Worm (Caenorhabditis elegans) whole organism, L2 larva: ENCODE results near the gene F01F1.14.

ENCODE experiments used
- C34F6.9 ChIP-seq: fragments of 150-350 bp; optimal IDR thresholded peaks from 2 replicates; lab custom pipeline; 2014; ENCODE audit warnings: missing biosample characterization, missing genetic modification characterization
- F13H6.1 ChIP-seq: sonication (generic microtip); optimal IDR thresholded peaks from 2 replicates; lab custom pipeline; 2016; ENCODE audit warnings: missing genetic modification characterization, missing compliant biosample characterization
- Y55F3AM.14 ChIP-seq: fragments of 200-800 bp; sonication (Bioruptor generic); optimal IDR thresholded peaks from 2 replicates; lab custom pipeline; 2018; ENCODE audit warnings: mild to moderate bottlenecking, missing genetic modification characterization, missing compliant biosample characterization
- ZK546.5 ChIP-seq: sonication (generic microtip); optimal IDR thresholded peaks from 2 replicates; lab custom pipeline; 2017; ENCODE audit warnings: missing biosample characterization, missing genetic modification characterization
- alr-1 ChIP-seq: fragments of 150-350 bp; optimal IDR thresholded peaks from 2 replicates; lab custom pipeline; 2014; ENCODE audit warnings: missing biosample characterization, missing genetic modification characterization
- ama-1 ChIP-seq: fragments of 150-350 bp; optimal IDR thresholded peaks from 2 replicates; lab custom pipeline; 2018; ENCODE audit warnings: inconsistent platforms
- blmp-1 ChIP-seq: sonication (generic microtip); optimal IDR thresholded peaks from 2 replicates; lab custom pipeline; 2017; ENCODE audit warnings: missing genetic modification characterization, mild to moderate bottlenecking, missing compliant biosample characterization, antibody characterized with exemption, moderate library complexity; ENCODE audit not compliant: insufficient read depth
- crh-2 ChIP-seq: sonication (generic microtip); optimal IDR thresholded peaks from 2 replicates; lab custom pipeline; 2017; ENCODE audit warnings: missing biosample characterization, missing genetic modification characterization
- egl-27 ChIP-seq: sonication (generic microtip); optimal IDR thresholded peaks from 3 replicates; lab custom pipeline; 2017; ENCODE audit warnings: missing biosample characterization, missing genetic modification reagents, missing genetic modification characterization
- fos-1 ChIP-seq: fragments of 150-350 bp; optimal IDR thresholded peaks from 2 replicates; lab custom pipeline; 2014; ENCODE audit warnings: missing biosample characterization, missing genetic modification characterization
- gmeb-1 ChIP-seq: fragments of 150-350 bp; optimal IDR thresholded peaks from 2 replicates; lab custom pipeline; 2014; ENCODE audit warnings: missing biosample characterization, missing genetic modification characterization
- lin-11 ChIP-seq: fragments of 150-350 bp; sonication (generic microtip); optimal IDR thresholded peaks from 2 replicates; lab custom pipeline; 2014; ENCODE audit warnings: missing biosample characterization, missing genetic modification characterization, inconsistent platforms, mixed read lengths
- lin-13 ChIP-seq: fragments of 150-350 bp; optimal IDR thresholded peaks from 2 replicates; lab custom pipeline; 2014; ENCODE audit warnings: missing biosample characterization, missing genetic modification reagents, missing genetic modification characterization
- lsy-2 ChIP-seq, 2 experiments: fragments of 150-350 bp in 1 of 2; sonication (generic microtip) in 1 of 2; optimal IDR thresholded peaks; 2 replicates each; lab custom pipeline; 2014 to 2017; ENCODE audit warnings: missing biosample characterization in 2 of 2, missing genetic modification characterization in 2 of 2
- mdl-1 ChIP-seq, 2 experiments: fragments of 150-350 bp in 1 of 2; sonication (generic microtip) in 1 of 2; optimal IDR thresholded peaks; 2 replicates each; lab custom pipeline; 2017; ENCODE audit warnings: missing biosample characterization in 2 of 2, missing genetic modification characterization in 2 of 2
- nhr-10 ChIP-seq: sonication (generic microtip); optimal IDR thresholded peaks from 2 replicates; lab custom pipeline; 2017; ENCODE audit warnings: missing biosample characterization, missing genetic modification characterization
- nhr-11 ChIP-seq: fragments of 150-350 bp; optimal IDR thresholded peaks from 2 replicates; lab custom pipeline; 2014; ENCODE audit warnings: missing biosample characterization, missing genetic modification characterization
- nhr-129 ChIP-seq: fragments of 150-350 bp; optimal IDR thresholded peaks from 2 replicates; lab custom pipeline; 2014; ENCODE audit warnings: missing biosample characterization, missing genetic modification characterization
- nhr-21 ChIP-seq: fragments of 150-350 bp; optimal IDR thresholded peaks from 2 replicates; lab custom pipeline; 2014; ENCODE audit warnings: missing biosample characterization, missing genetic modification characterization
- nhr-23 ChIP-seq: fragments of 150-350 bp; optimal IDR thresholded peaks from 2 replicates; lab custom pipeline; 2014; ENCODE audit warnings: missing biosample characterization, missing genetic modification reagents, missing genetic modification characterization
- nhr-237 ChIP-seq: fragments of 150-350 bp; optimal IDR thresholded peaks from 2 replicates; lab custom pipeline; 2014; ENCODE audit warnings: missing biosample characterization, missing genetic modification characterization
- nhr-25 ChIP-seq: fragments of 150-350 bp; sonication (generic microtip); optimal IDR thresholded peaks from 3 replicates; lab custom pipeline; 2014; ENCODE audit warnings: missing biosample characterization, missing genetic modification characterization
- nhr-6 ChIP-seq: fragments of 150-350 bp; optimal IDR thresholded peaks from 2 replicates; lab custom pipeline; 2014; ENCODE audit warnings: missing biosample characterization, missing genetic modification characterization
- peb-1 ChIP-seq: fragments of 150-350 bp; optimal IDR thresholded peaks from 2 replicates; lab custom pipeline; 2014; ENCODE audit warnings: missing biosample characterization, missing genetic modification characterization
- sem-4 ChIP-seq: fragments of 150-350 bp; optimal IDR thresholded peaks from 2 replicates; lab custom pipeline; 2014; ENCODE audit warnings: missing biosample characterization, missing genetic modification reagents, missing genetic modification characterization
- sma-3 ChIP-seq: sonication (generic microtip); optimal IDR thresholded peaks from 2 replicates; lab custom pipeline; 2016; ENCODE audit warnings: missing genetic modification reagents, missing genetic modification characterization, missing compliant biosample characterization
- sma-9 ChIP-seq, 2 experiments: fragments of 150-350 bp in 1 of 2; sonication (generic microtip) in 1 of 2; optimal IDR thresholded peaks; 2 replicates each; lab custom pipeline; 2014 to 2016; ENCODE audit warnings: missing genetic modification characterization in 2 of 2, mild to moderate bottlenecking in 1 of 2, missing biosample characterization in 1 of 2, missing compliant biosample characterization in 1 of 2, missing genetic modification reagents in 1 of 2, moderate library complexity in 1 of 2
- unc-39 ChIP-seq: fragments of 150-350 bp; optimal IDR thresholded peaks from 2 replicates; lab custom pipeline; 2014; ENCODE audit warnings: missing biosample characterization, missing genetic modification characterization
- unc-55 ChIP-seq: fragments of 150-350 bp; sonication (generic microtip); optimal IDR thresholded peaks from 3 replicates; lab custom pipeline; 2014; ENCODE audit warnings: missing biosample characterization, missing genetic modification reagents, missing genetic modification characterization
- zag-1 ChIP-seq: fragments of 150-350 bp; optimal IDR thresholded peaks from 2 replicates; lab custom pipeline; 2014; ENCODE audit warnings: missing biosample characterization, missing genetic modification characterization
- ztf-1 ChIP-seq: fragments of 200-800 bp; sonication (Bioruptor generic); conservative IDR thresholded peaks from 2 replicates; pipeline ENCODE4 v1.3.6; 2022; ENCODE audit warnings: missing genetic modification characterization, missing compliant biosample characterization
- ztf-11 ChIP-seq: sonication (generic microtip); optimal IDR thresholded peaks from 2 replicates; lab custom pipeline; 2017; ENCODE audit warnings: missing biosample characterization, missing genetic modification characterization
- ztf-4 ChIP-seq: fragments of 150-350 bp; optimal IDR thresholded peaks from 2 replicates; lab custom pipeline; 2014; ENCODE audit warnings: missing biosample characterization, missing genetic modification characterization

F01F1.14 gene

DNA sequence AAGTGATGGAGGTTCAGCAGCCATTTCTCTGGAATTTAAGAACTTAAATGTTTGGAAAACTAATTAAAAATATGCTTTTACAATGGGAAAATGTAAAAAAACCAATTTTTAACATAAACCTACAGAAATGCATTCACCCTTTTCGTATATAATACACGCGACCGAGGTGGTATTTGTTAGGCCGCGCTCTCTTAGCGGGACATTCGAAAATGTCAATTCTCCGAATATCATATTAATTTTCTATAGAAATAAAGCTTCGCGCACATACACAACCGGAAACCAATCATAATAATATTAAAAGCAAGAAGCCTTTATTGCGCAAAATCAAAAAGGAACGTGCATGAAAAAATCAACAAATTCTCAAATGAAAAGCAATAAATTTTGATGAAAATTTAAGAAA, 29.5 kb downstream of the F01F1.14 start, which contains the start of gene ddx-23:
TSS of gene ddx-23 (minus strand) at position 30 of the 400 bp plus-strand sequence.
- TF ChIP-seq sma-3 (GFP tag; lab: Kevin White, UChicago) (peak; percentile 49), lsy-2 (tag; optimal IDR thresholded peaks at IDR 0.05; lab: Kevin White, UChicago) (peak in 1 of 2 experiments; percentile 57), unc-55 (peak; percentile 4), ama-1 (lab: Kevin White, UChicago) (peak; percentile 53), egl-27 (no peak), lin-13 (GFP tag; lab: Kevin White, UChicago) (peak; percentile 8), C34F6.9 (tag; lab: Kevin White, UChicago) (peak; percentile 14), nhr-237 (tag; lab: Kevin White, UChicago) (no peak), gmeb-1 (tag; lab: Kevin White, UChicago) (peak; percentile 63), ztf-4 (peak; percentile 81)

DNA sequence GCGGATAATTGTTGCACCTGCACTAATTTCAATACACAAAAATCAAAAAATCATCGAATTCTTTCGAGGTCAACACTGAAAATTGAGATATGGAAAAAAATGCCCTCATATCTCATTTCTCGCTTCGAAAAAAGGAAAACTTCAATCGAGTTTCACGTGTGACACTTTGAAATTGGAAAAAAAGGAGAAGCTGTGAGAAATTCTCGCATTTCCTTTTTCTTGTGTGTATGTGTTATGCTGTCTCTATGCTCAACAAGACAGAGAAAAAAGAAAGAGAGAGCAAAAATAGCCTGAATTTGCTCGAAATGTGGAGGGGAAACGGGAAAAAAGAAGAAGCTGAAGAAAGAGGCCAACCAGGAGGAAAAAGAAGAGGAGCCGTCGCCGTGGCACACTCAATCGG, 36.3 kb downstream of the F01F1.14 start:
- peak; percentile 3 for TF ChIP-seq sma-9 (GFP tag; optimal IDR thresholded peaks at IDR 0.05; lab: Kevin White, UChicago)
- no peak for TF ChIP-seq sma-9 (tag; optimal IDR thresholded peaks at IDR 0.05; lab: Kevin White, UChicago)
- TF ChIP-seq peb-1 (tag; lab: Kevin White, UChicago) = no peak
- TF ChIP-seq crh-2 (tag; lab: Kevin White, UChicago) = peak; percentile 7
- peak; percentile 49 for TF ChIP-seq C34F6.9 (tag; lab: Kevin White, UChicago)
- peak; percentile 30 for TF ChIP-seq unc-55

DNA sequence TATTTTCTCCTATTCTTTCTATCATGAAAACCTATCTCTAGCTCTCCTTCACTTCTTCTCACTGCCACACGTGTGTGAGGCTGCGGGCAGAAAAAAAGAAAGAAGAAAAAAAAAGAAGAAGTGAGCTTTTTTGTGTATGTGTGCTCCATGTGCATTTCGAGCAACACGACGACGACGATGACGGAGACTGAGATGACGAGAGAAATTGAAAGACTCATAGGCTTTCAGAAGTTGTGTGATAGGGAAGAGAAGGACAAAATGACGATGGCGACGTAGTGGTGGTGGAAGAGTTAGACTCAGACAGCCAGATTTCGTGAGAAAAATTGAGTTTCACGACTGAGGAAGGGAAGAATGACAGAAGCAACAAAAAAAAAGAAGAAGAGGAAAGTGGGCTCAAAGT, 37.2 kb downstream of the F01F1.14 start:
- TF ChIP-seq unc-55 (peak; percentile 94), gmeb-1 (tag; lab: Kevin White, UChicago) (no peak), sma-3 (GFP tag; lab: Kevin White, UChicago) (no peak), C34F6.9 (tag; lab: Kevin White, UChicago) (peak; percentile 83), nhr-129 (tag; lab: Kevin White, UChicago) (peak; percentile 91), lin-13 (GFP tag; lab: Kevin White, UChicago) (peak; percentile 58), sma-9 (GFP tag; optimal IDR thresholded peaks at IDR 0.05; lab: Kevin White, UChicago) (peak; percentile 72), sma-9 (tag; optimal IDR thresholded peaks at IDR 0.05; lab: Kevin White, UChicago) (no peak), egl-27 (peak; percentile 85), mdl-1 (tag; optimal IDR thresholded peaks at IDR 0.05; lab: Kevin White, UChicago) (peak; percentile 89 to 95), lin-11 (tag; lab: Kevin White, UChicago) (peak; percentile 34), alr-1 (no peak), F13H6.1 (peak; percentile 76), nhr-10 (no peak), nhr-6 (tag; lab: Kevin White, UChicago) (peak; percentile 41), sem-4 (tag; lab: Kevin White, UChicago) (peak; percentile 28), ztf-4 (peak; percentile 61), crh-2 (tag; lab: Kevin White, UChicago) (peak; percentile 82), Y55F3AM.14 (GFP tag; lab: Kevin White, UChicago) (peak; percentile 71), lsy-2 (tag; optimal IDR thresholded peaks at IDR 0.05; lab: Kevin White, UChicago) (peak; percentile 2 to 77), zag-1 (peak; percentile 94)

DNA sequence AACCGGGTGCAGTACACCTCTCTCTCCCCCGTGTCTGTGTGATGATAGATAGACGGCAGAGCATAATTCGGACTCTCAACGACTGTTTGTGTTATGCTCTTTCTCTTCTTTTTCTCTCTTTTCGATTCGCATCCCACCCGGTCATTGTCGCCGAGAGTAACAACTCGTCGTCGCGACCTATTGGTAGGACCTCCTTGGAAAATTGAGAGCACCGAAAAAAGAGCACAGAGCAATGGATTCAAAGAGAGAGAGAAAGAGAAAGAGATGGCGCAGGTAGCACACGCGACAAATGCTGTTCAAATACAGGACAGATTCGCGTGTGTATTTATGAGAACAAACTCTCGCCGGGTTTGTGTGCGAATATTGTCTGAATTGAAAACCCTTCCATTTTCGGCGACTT, 39.1 kb downstream of the F01F1.14 start:
- TF ChIP-seq gmeb-1 (tag; lab: Kevin White, UChicago) (no peak), lsy-2 (tag; optimal IDR thresholded peaks at IDR 0.05; lab: Kevin White, UChicago) (peak in 1 of 2 experiments; percentile 8), nhr-237 (tag; lab: Kevin White, UChicago) (no peak), F13H6.1 (peak; percentile 62), peb-1 (tag; lab: Kevin White, UChicago) (no peak), Y55F3AM.14 (GFP tag; lab: Kevin White, UChicago) (no peak), sma-9 (GFP tag; optimal IDR thresholded peaks at IDR 0.05; lab: Kevin White, UChicago) (no peak), sma-9 (tag; optimal IDR thresholded peaks at IDR 0.05; lab: Kevin White, UChicago) (no peak), unc-39 (tag; lab: Kevin White, UChicago) (no peak), nhr-129 (tag; lab: Kevin White, UChicago) (peak; percentile 70), mdl-1 (tag; optimal IDR thresholded peaks at IDR 0.05; lab: Kevin White, UChicago) (peak in 1 of 2 experiments; percentile 18)

DNA sequence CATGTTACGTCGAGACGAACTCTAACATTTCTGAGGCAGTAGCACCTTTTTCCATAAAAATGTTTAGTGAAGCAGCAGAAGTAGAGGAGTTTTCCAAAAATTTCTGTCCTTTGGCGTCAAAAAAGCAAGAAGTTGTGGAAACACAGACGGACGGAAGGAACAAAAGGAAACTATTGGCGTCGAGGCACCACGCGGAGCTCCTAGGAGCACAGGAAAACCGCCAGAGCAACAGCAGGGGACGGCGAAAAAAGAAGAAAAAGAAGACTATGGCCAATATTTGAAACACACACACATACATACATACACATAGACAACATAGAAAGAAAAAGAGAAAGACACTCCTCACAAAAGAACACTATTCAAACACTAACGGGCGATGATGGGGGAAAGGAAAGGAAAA, 39.8 kb downstream of the F01F1.14 start:
- TF ChIP-seq unc-55 (peak; percentile 47), C34F6.9 (tag; lab: Kevin White, UChicago) (peak; percentile 37), sma-3 (GFP tag; lab: Kevin White, UChicago) (no peak)

DNA sequence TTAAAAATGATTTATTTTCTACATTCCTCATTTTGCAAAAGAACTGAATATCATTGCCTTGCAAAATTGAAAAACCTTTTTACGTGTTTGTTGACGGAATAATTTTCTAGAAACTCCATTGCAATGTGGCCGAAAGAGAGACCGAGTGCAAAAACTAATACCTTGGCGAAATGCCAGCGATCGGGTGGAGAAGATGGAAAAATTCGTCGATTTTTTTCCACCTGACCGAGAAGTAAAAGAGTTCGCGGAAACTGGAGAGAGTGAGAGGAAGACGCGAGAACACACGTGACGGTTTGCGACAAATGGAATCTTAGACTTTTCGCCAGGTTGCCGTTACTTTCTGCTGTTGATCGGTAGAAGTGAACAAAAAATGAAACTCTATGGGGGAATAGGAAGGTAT, 41.0 kb downstream of the F01F1.14 start:
- peak; percentile 44 for TF ChIP-seq C34F6.9 (tag; lab: Kevin White, UChicago)
- TF ChIP-seq alr-1 = no peak
- TF ChIP-seq Y55F3AM.14 (GFP tag; lab: Kevin White, UChicago) = no peak
- peak; percentile 48 for TF ChIP-seq blmp-1
- no peak for TF ChIP-seq nhr-10
- TF ChIP-seq sem-4 (tag; lab: Kevin White, UChicago) = peak; percentile 37
- TF ChIP-seq nhr-25 (tag; lab: Kevin White, UChicago) = peak; percentile 63
- TF ChIP-seq ztf-11 = no peak
- no peak for TF ChIP-seq zag-1
- no peak for TF ChIP-seq ztf-1 (GFP tag; lab: Robert Waterston, UW)
- TF ChIP-seq ZK546.5 (tag; lab: Kevin White, UChicago) = no peak
- peak; percentile 12 for TF ChIP-seq lin-11 (tag; lab: Kevin White, UChicago)
- peak; percentile 9 for TF ChIP-seq crh-2 (tag; lab: Kevin White, UChicago)
- no peak for TF ChIP-seq nhr-23 (tag; lab: Kevin White, UChicago)
- peak; percentile 39 for TF ChIP-seq sma-3 (GFP tag; lab: Kevin White, UChicago)
- peak; percentile 47 for TF ChIP-seq nhr-21 (tag; lab: Kevin White, UChicago)
- TF ChIP-seq mdl-1 (tag; optimal IDR thresholded peaks at IDR 0.05; lab: Kevin White, UChicago) = peak; percentile 42 to 63
- peak; percentile 19 for TF ChIP-seq fos-1
- TF ChIP-seq sma-9 (GFP tag; optimal IDR thresholded peaks at IDR 0.05; lab: Kevin White, UChicago) = peak; percentile 73
- no peak for TF ChIP-seq sma-9 (tag; optimal IDR thresholded peaks at IDR 0.05; lab: Kevin White, UChicago)
- peak; percentile 58 for TF ChIP-seq ama-1 (lab: Kevin White, UChicago)
- no peak for TF ChIP-seq nhr-11
- TF ChIP-seq lsy-2 (tag; optimal IDR thresholded peaks at IDR 0.05; lab: Kevin White, UChicago) = peak in 1 of 2 experiments; percentile 52
- TF ChIP-seq gmeb-1 (tag; lab: Kevin White, UChicago) = peak; percentile 32
- peak; percentile 25 for TF ChIP-seq F13H6.1
- TF ChIP-seq nhr-129 (tag; lab: Kevin White, UChicago) = peak; percentile 78
